Fruit fly (Drosophila melanogaster): ENCODE data around the gene alph.
A peak's percentile ranks its signal among the peaks of the same experiment; 100 is the strongest.

alph gene

dm6 chr3R:29549945-29550344 lies 41.7 kb upstream of the alph start:
- TF ChIP-seq ovo (GFP tag; optimal IDR thresholded peaks at IDR 0.05) (no peak), CG1620 (GFP tag; optimal IDR thresholded peaks at IDR 0.05) (no peak), kay (GFP tag; ENCODE audit: borderline replicate concordance) (no peak), Mnt (GFP tag; optimal IDR thresholded peaks at IDR 0.05) (no peak), CG7101 (tag; optimal IDR thresholded peaks at IDR 0.05) (no peak), CG11617 (GFP tag; optimal IDR thresholded peaks at IDR 0.05) (no peak), CG33017 (tag; optimal IDR thresholded peaks at IDR 0.05) (no peak), pad (GFP tag; optimal IDR thresholded peaks at IDR 0.05) (no peak), Crg-1 (GFP tag; optimal IDR thresholded peaks at IDR 0.05) (no peak), bab1 (GFP tag; optimal IDR thresholded peaks at IDR 0.05) (no peak), Hr96 (GFP tag; optimal IDR thresholded peaks at IDR 0.05) (no peak), CG7045 (GFP tag; optimal IDR thresholded peaks at IDR 0.05) (no peak), cic (GFP tag; optimal IDR thresholded peaks at IDR 0.05) (no peak)

- no peak for TF ChIP-seq CG7045 (GFP tag; optimal IDR thresholded peaks at IDR 0.05)
- no peak for TF ChIP-seq CG7101 (tag; optimal IDR thresholded peaks at IDR 0.05)
- no peak for TF ChIP-seq CG1620 (GFP tag; optimal IDR thresholded peaks at IDR 0.05)
Measured at dm6 chr3R:29550735-29551134, 40.9 kb upstream of the alph start.

dm6 chr3R:29552830-29553583 lies 38.6 kb upstream of the alph start:
- TF ChIP-seq Hr96 (GFP tag; optimal IDR thresholded peaks at IDR 0.05), result no peak
- no peak for TF ChIP-seq cnc (optimal IDR thresholded peaks at IDR 0.05)
- TF ChIP-seq cic (GFP tag; optimal IDR thresholded peaks at IDR 0.05), result no peak
- TF ChIP-seq CG7045 (GFP tag; optimal IDR thresholded peaks at IDR 0.05), result no peak
- no peak for TF ChIP-seq CG14711 (tag; optimal IDR thresholded peaks at IDR 0.05)
- no peak for TF ChIP-seq CG12768 (GFP tag; optimal IDR thresholded peaks at IDR 0.05)

- TF ChIP-seq ovo (GFP tag; optimal IDR thresholded peaks at IDR 0.05) (no peak), CG14711 (tag; optimal IDR thresholded peaks at IDR 0.05) (peak; percentile 4), bab1 (GFP tag; optimal IDR thresholded peaks at IDR 0.05) (no peak), cic (GFP tag; optimal IDR thresholded peaks at IDR 0.05) (no peak), Mnt (GFP tag; optimal IDR thresholded peaks at IDR 0.05) (peak; percentile 39), CG33017 (tag; optimal IDR thresholded peaks at IDR 0.05) (no peak), Clk (GFP tag; optimal IDR thresholded peaks at IDR 0.05) (no peak), tj (GFP tag; optimal IDR thresholded peaks at IDR 0.05) (no peak), cnc (optimal IDR thresholded peaks at IDR 0.05) (no peak), CG7101 (tag; optimal IDR thresholded peaks at IDR 0.05) (no peak), Crg-1 (GFP tag; optimal IDR thresholded peaks at IDR 0.05) (no peak), CG11617 (GFP tag; optimal IDR thresholded peaks at IDR 0.05) (no peak), CG12768 (GFP tag; optimal IDR thresholded peaks at IDR 0.05) (no peak), pad (GFP tag; optimal IDR thresholded peaks at IDR 0.05) (peak; percentile 94), kay (GFP tag; ENCODE audit: borderline replicate concordance) (no peak), Hr96 (GFP tag; optimal IDR thresholded peaks at IDR 0.05) (no peak), toe (GFP tag; optimal IDR thresholded peaks at IDR 0.05) (peak; percentile 22), CG1620 (GFP tag; optimal IDR thresholded peaks at IDR 0.05) (no peak), CG5204 (GFP tag; optimal IDR thresholded peaks at IDR 0.05) (no peak), CG7045 (GFP tag; optimal IDR thresholded peaks at IDR 0.05) (no peak)
Measured at dm6 chr3R:29556003-29556467, 35.6 kb upstream of the alph start, which contains the start of gene Dr. Dr (plus strand) TSS chr3R:29556386.

dm6 chr3R:29557555-29557954 lies 34.1 kb upstream of the alph start:
- TF ChIP-seq bab1 (GFP tag; optimal IDR thresholded peaks at IDR 0.05) (no peak), cnc (optimal IDR thresholded peaks at IDR 0.05) (no peak), CG11617 (GFP tag; optimal IDR thresholded peaks at IDR 0.05) (no peak), CG12768 (GFP tag; optimal IDR thresholded peaks at IDR 0.05) (no peak), Hr96 (GFP tag; optimal IDR thresholded peaks at IDR 0.05) (no peak), CG1620 (GFP tag; optimal IDR thresholded peaks at IDR 0.05) (no peak), Mnt (GFP tag; optimal IDR thresholded peaks at IDR 0.05) (no peak)

DNA sequence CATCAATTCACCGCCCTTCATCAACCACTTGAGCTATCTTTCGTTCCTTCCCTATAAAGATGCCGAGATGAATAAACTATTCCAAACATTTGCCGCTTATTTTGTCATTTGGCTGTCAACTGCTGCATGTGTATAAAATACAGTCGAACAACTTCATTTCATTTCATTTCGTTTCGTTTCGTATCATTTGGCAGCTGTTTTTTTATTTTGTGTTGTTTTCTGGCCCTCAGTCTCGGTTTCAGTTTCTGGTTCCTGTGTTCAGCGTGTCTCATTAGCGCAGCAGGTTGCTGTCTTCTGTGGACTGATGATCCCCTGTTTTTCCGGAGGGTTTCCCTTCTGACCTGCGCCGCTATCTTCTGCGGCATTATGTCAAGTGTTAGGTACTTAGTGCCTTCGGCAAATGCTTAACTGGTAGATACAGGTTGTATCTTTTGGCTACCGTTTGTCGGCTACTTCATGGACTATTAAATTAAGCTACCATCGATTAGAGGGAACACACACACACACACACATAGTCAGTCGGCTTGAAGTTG lies 32.1 kb upstream of the alph start:
- TF ChIP-seq pad (GFP tag; optimal IDR thresholded peaks at IDR 0.05) (no peak), Mnt (GFP tag; optimal IDR thresholded peaks at IDR 0.05) (no peak), bab1 (GFP tag; optimal IDR thresholded peaks at IDR 0.05) (no peak), CG7101 (tag; optimal IDR thresholded peaks at IDR 0.05) (no peak), cic (GFP tag; optimal IDR thresholded peaks at IDR 0.05) (no peak), CG5204 (GFP tag; optimal IDR thresholded peaks at IDR 0.05) (no peak), CG33017 (tag; optimal IDR thresholded peaks at IDR 0.05) (no peak), cnc (optimal IDR thresholded peaks at IDR 0.05) (no peak), ovo (GFP tag; optimal IDR thresholded peaks at IDR 0.05) (no peak), Crg-1 (GFP tag; optimal IDR thresholded peaks at IDR 0.05) (no peak), CG12768 (GFP tag; optimal IDR thresholded peaks at IDR 0.05) (no peak), Hr96 (GFP tag; optimal IDR thresholded peaks at IDR 0.05) (no peak), CG7045 (GFP tag; optimal IDR thresholded peaks at IDR 0.05) (no peak), Clk (GFP tag; optimal IDR thresholded peaks at IDR 0.05) (no peak), tj (GFP tag; optimal IDR thresholded peaks at IDR 0.05) (no peak), CG14711 (tag; optimal IDR thresholded peaks at IDR 0.05) (no peak), toe (GFP tag; optimal IDR thresholded peaks at IDR 0.05) (no peak), CG11617 (GFP tag; optimal IDR thresholded peaks at IDR 0.05) (no peak)

All from whole organism, adult.